ENCODE assay signal across 4 worm cellular contexts in genomic region chrII:9933947-9934383, ce11.
A peak's percentile ranks its signal among the peaks of the same experiment; 100 is the strongest.
TF ChIP-seq lines count a peak whose summit lies in the region.

No protein-coding gene starts in this region.

TF ChIP-seq in whole organism, L1 larva, 84 proteins besides CTCF, POLR2A, EP300 and RAD21 (continued from another document and continues in another):
- peak in 1 of 2 experiments; percentile 1 for TF ChIP-seq lin-35 (GFP tag; optimal IDR thresholded peaks at IDR 0.05; lab: Kevin White, UChicago)
- no peak for TF ChIP-seq mdl-1 (tag; optimal IDR thresholded peaks at IDR 0.05; lab: Kevin White, UChicago)
- no peak for TF ChIP-seq sptf-1 (tag; optimal IDR thresholded peaks at IDR 0.05; lab: Kevin White, UChicago)
- peak; percentile 24 for TF ChIP-seq hlh-17 (GFP tag; optimal IDR thresholded peaks at IDR 0.05; lab: Kevin White, UChicago; ENCODE audit: borderline replicate concordance)
- TF ChIP-seq lsy-2 (tag; optimal IDR thresholded peaks at IDR 0.05; lab: Kevin White, UChicago), result no peak
- TF ChIP-seq aha-1 (tag; optimal IDR thresholded peaks at IDR 0.05; lab: Kevin White, UChicago), result no peak
- TF ChIP-seq nhr-77 (tag; optimal IDR thresholded peaks at IDR 0.05; lab: Kevin White, UChicago), result no peak
- TF ChIP-seq dpl-1 (GFP tag; optimal IDR thresholded peaks at IDR 0.05; lab: Kevin White, UChicago), result peak in 1 of 3 experiments; percentile 4
- no peak for TF ChIP-seq blmp-1 (tag; optimal IDR thresholded peaks at IDR 0.05; lab: Kevin White, UChicago)
- TF ChIP-seq sup-37 (GFP tag; optimal IDR thresholded peaks at IDR 0.05; lab: Kevin White, UChicago), result no peak
- no peak for TF ChIP-seq pax-3 (tag; optimal IDR thresholded peaks at IDR 0.05; lab: Kevin White, UChicago)
- TF ChIP-seq unc-30 (tag; optimal IDR thresholded peaks at IDR 0.05; lab: Kevin White, UChicago), result no peak
- no peak for TF ChIP-seq unc-86 (tag; optimal IDR thresholded peaks at IDR 0.05; lab: Kevin White, UChicago)
- TF ChIP-seq fkh-8 (tag; optimal IDR thresholded peaks at IDR 0.05; lab: Kevin White, UChicago), result no peak
- TF ChIP-seq ets-5 (GFP tag; IDR thresholded peaks at IDR 0.05; lab: Robert Waterston, UW), result no peak
- no peak for TF ChIP-seq mab-9 (GFP tag; IDR thresholded peaks at IDR 0.05; lab: Robert Waterston, UW)
- TF ChIP-seq fkh-4 (tag; optimal IDR thresholded peaks at IDR 0.05; lab: Kevin White, UChicago; ENCODE audit: borderline replicate concordance), result no peak
- no peak for TF ChIP-seq hpl-2 (GFP tag; optimal IDR thresholded peaks at IDR 0.05; lab: Kevin White, UChicago)
- no peak for TF ChIP-seq pqm-1 (tag; optimal IDR thresholded peaks at IDR 0.05; lab: Kevin White, UChicago)
- no peak for TF ChIP-seq ceh-8 (GFP tag; optimal IDR thresholded peaks at IDR 0.05; lab: Kevin White, UChicago)
- peak; percentile 54 for TF ChIP-seq rnt-1 (tag; optimal IDR thresholded peaks at IDR 0.05; lab: Kevin White, UChicago)
- TF ChIP-seq fkh-10 (GFP tag; optimal IDR thresholded peaks at IDR 0.05; lab: Kevin White, UChicago), result no peak
- TF ChIP-seq nhr-84 (tag; optimal IDR thresholded peaks at IDR 0.05; lab: Kevin White, UChicago), result no peak
- peak; percentile 48 for TF ChIP-seq nhr-47 (tag; optimal IDR thresholded peaks at IDR 0.05; lab: Kevin White, UChicago)
- TF ChIP-seq C16A3.4 (tag; optimal IDR thresholded peaks at IDR 0.05; lab: Kevin White, UChicago), result no peak
- no peak; the same call in none of the 2 replicates for TF ChIP-seq nhr-19 (GFP tag; conservative IDR thresholded peaks at IDR 0.05; lab: Robert Waterston, UW)
- no peak for TF ChIP-seq nhr-76 (tag; optimal IDR thresholded peaks at IDR 0.05; lab: Kevin White, UChicago)
- no peak for TF ChIP-seq lir-3 (tag; optimal IDR thresholded peaks at IDR 0.05; lab: Kevin White, UChicago; ENCODE audit: poor library complexity)
- no peak for TF ChIP-seq unc-98 (GFP tag; IDR thresholded peaks at IDR 0.05; lab: Robert Waterston, UW)
- TF ChIP-seq nhr-85 (tag; lab: Kevin White, UChicago), result peak; percentile 74
- no peak for TF ChIP-seq zip-4 (GFP tag; optimal IDR thresholded peaks at IDR 0.05; lab: Kevin White, UChicago)
- peak; percentile 59 for TF ChIP-seq aly-2 (tag; optimal IDR thresholded peaks at IDR 0.05; lab: Kevin White, UChicago)
- TF ChIP-seq nhr-71 (tag; optimal IDR thresholded peaks at IDR 0.05; lab: Kevin White, UChicago), result peak; percentile 42
- TF ChIP-seq lin-13 (GFP tag; optimal IDR thresholded peaks at IDR 0.05; lab: Kevin White, UChicago), result no peak

TF ChIP-seq in whole organism, L3 larva, 47 proteins besides CTCF, POLR2A, EP300 and RAD21 (continued from another document):
- no peak for TF ChIP-seq ceh-9 (tag; optimal IDR thresholded peaks at IDR 0.05; lab: Kevin White, UChicago)
- TF ChIP-seq nhr-77 (tag; optimal IDR thresholded peaks at IDR 0.05; lab: Kevin White, UChicago), result no peak

TF ChIP-seq in whole organism, L4 larva, 104 proteins besides CTCF, POLR2A, EP300 and RAD21 (continued from another document and continues in another):
- TF ChIP-seq F10B5.3 (tag; optimal IDR thresholded peaks at IDR 0.05; lab: Kevin White, UChicago) (no peak), saeg-2 (GFP tag; IDR thresholded peaks at IDR 0.05; lab: Robert Waterston, UW) (0 out of 2 replicates have a peak, but pooled peaks have one; percentile 15), ceh-28 (tag; optimal IDR thresholded peaks at IDR 0.05; lab: Kevin White, UChicago) (no peak), fkh-10 (GFP tag; optimal IDR thresholded peaks at IDR 0.05; lab: Kevin White, UChicago) (no peak), ama-1 (optimal IDR thresholded peaks at IDR 0.05; lab: Kevin White, UChicago) (peak; percentile 78), unc-130 (GFP tag; optimal IDR thresholded peaks at IDR 0.05; lab: Kevin White, UChicago) (no peak), T20F7.1 (GFP tag; optimal IDR thresholded peaks at IDR 0.05; lab: Kevin White, UChicago) (no peak), zfp-3 (GFP tag; conservative IDR thresholded peaks at IDR 0.05; lab: Robert Waterston, UW) (peak; percentile 67), zfp-2 (tag; optimal IDR thresholded peaks at IDR 0.05; lab: Kevin White, UChicago) (no peak), madf-5 (GFP tag; IDR thresholded peaks at IDR 0.05; lab: Robert Waterston, UW) (no peak), pha-4 (GFP tag; IDR thresholded peaks at IDR 0.05; lab: Robert Waterston, UW) (0 out of 2 replicates have a peak, but pooled peaks have one; percentile 29), pha-4 (tag; optimal IDR thresholded peaks at IDR 0.05; lab: Kevin White, UChicago) (no peak), sdz-12 (GFP tag; optimal IDR thresholded peaks at IDR 0.05; lab: Kevin White, UChicago) (no peak), nhr-77 (tag; optimal IDR thresholded peaks at IDR 0.05; lab: Kevin White, UChicago) (no peak), egl-27 (tag; optimal IDR thresholded peaks at IDR 0.05; lab: Kevin White, UChicago) (no peak), ceh-20 (GFP tag; IDR thresholded peaks at IDR 0.05; lab: Robert Waterston, UW) (0 out of 2 replicates have a peak, but pooled peaks have one; percentile 8), R02D3.7 (tag; optimal IDR thresholded peaks at IDR 0.05; lab: Kevin White, UChicago) (no peak), mep-1 (tag; optimal IDR thresholded peaks at IDR 0.05; lab: Kevin White, UChicago) (peak; percentile 71), nhr-76 (tag; optimal IDR thresholded peaks at IDR 0.05; lab: Kevin White, UChicago) (no peak), Y75B8A.6 (GFP tag; IDR thresholded peaks at IDR 0.05; lab: Robert Waterston, UW) (peak; percentile 66; the same call in 1 of the 2 replicates), jun-1 (tag; optimal IDR thresholded peaks at IDR 0.05; lab: Kevin White, UChicago) (no peak), nhr-11 (tag; optimal IDR thresholded peaks at IDR 0.05; lab: Kevin White, UChicago) (no peak), zag-1 (tag; optimal IDR thresholded peaks at IDR 0.05; lab: Kevin White, UChicago) (no peak), dmd-6 (GFP tag; IDR thresholded peaks at IDR 0.05; lab: Robert Waterston, UW) (no peak), nhr-28 (tag; optimal IDR thresholded peaks at IDR 0.05; lab: Kevin White, UChicago) (no peak), lin-15B (tag; optimal IDR thresholded peaks at IDR 0.05; lab: Kevin White, UChicago) (no peak), madf-9 (GFP tag; conservative IDR thresholded peaks at IDR 0.05; lab: Robert Waterston, UW) (no peak), daf-16 (GFP tag; optimal IDR thresholded peaks at IDR 0.05; lab: Kevin White, UChicago) (peak in 1 of 2 experiments; percentile 65), daf-16 (tag; optimal IDR thresholded peaks at IDR 0.05; lab: Kevin White, UChicago) (peak; percentile 50), php-3 (GFP tag; IDR thresholded peaks at IDR 0.05; lab: Robert Waterston, UW) (no peak), set-16 (GFP tag; IDR thresholded peaks at IDR 0.05; lab: Robert Waterston, UW) (no peak), nhr-41 (GFP tag; IDR thresholded peaks at IDR 0.05; lab: Robert Waterston, UW) (no peak), lin-29 (GFP tag; IDR thresholded peaks at IDR 0.05; lab: Robert Waterston, UW) (no peak), rbr-2 (tag; optimal IDR thresholded peaks at IDR 0.05; lab: Kevin White, UChicago) (no peak), daf-12 (tag; optimal IDR thresholded peaks at IDR 0.05; lab: Kevin White, UChicago) (no peak), zip-2 (tag; optimal IDR thresholded peaks at IDR 0.05; lab: Kevin White, UChicago) (no peak), ztf-7 (tag; optimal IDR thresholded peaks at IDR 0.05; lab: Kevin White, UChicago) (no peak), nhr-237 (tag; optimal IDR thresholded peaks at IDR 0.05; lab: Kevin White, UChicago) (no peak), dmd-9 (GFP tag; IDR thresholded peaks at IDR 0.05; lab: Robert Waterston, UW) (no peak), F44E2.7 (GFP tag; IDR thresholded peaks at IDR 0.05; lab: Robert Waterston, UW) (no peak), daf-19 (GFP tag; conservative IDR thresholded peaks at IDR 0.05; lab: Robert Waterston, UW) (no peak), mdt-29 (GFP tag; IDR thresholded peaks at IDR 0.05; lab: Robert Waterston, UW) (peak; percentile 30; the same call in 1 of the 2 replicates), ces-1 (GFP tag; optimal IDR thresholded peaks at IDR 0.05; lab: Kevin White, UChicago) (no peak), ceh-82 (tag; optimal IDR thresholded peaks at IDR 0.05; lab: Kevin White, UChicago) (no peak), hlh-11 (tag; optimal IDR thresholded peaks at IDR 0.05; lab: Kevin White, UChicago) (peak; percentile 27), lsy-2 (tag; optimal IDR thresholded peaks at IDR 0.05; lab: Kevin White, UChicago) (peak in 1 of 2 experiments; percentile 11), duxl-1 (tag; optimal IDR thresholded peaks at IDR 0.05; lab: Kevin White, UChicago; ENCODE audit: poor library complexity) (peak; percentile 58), hif-1 (tag; optimal IDR thresholded peaks at IDR 0.05; lab: Kevin White, UChicago) (no peak), lim-7 (GFP tag; IDR thresholded peaks at IDR 0.05; lab: Robert Waterston, UW) (no peak), ZK337.2 (GFP tag; IDR thresholded peaks at IDR 0.05; lab: Robert Waterston, UW) (no peak), unc-62 (GFP tag; optimal IDR thresholded peaks at IDR 0.05 in 1 of 2; lab: Kevin White, UChicago) (no peak), unc-62 (tag; optimal IDR thresholded peaks at IDR 0.05; lab: Kevin White, UChicago) (no peak)

TF ChIP-seq in whole organism, young adult, 124 proteins besides CTCF, POLR2A, EP300 and RAD21 (continued from another document and continues in another):
- no peak for TF ChIP-seq F33H1.4 (GFP tag; IDR thresholded peaks at IDR 0.05; lab: Robert Waterston, UW)
- no peak for TF ChIP-seq F37B4.10 (GFP tag; IDR thresholded peaks at IDR 0.05; lab: Robert Waterston, UW)
- TF ChIP-seq dpff-1 (tag; optimal IDR thresholded peaks at IDR 0.05; lab: Kevin White, UChicago), result peak; percentile 72
- TF ChIP-seq attf-3 (GFP tag; conservative IDR thresholded peaks at IDR 0.05; lab: Robert Waterston, UW), result no peak
- no peak for TF ChIP-seq ztf-18 (tag; optimal IDR thresholded peaks at IDR 0.05; lab: Kevin White, UChicago)
- no peak for TF ChIP-seq somi-1 (GFP tag; optimal IDR thresholded peaks at IDR 0.05; lab: Kevin White, UChicago)
- TF ChIP-seq rcor-1 (GFP tag; IDR thresholded peaks at IDR 0.05; lab: Robert Waterston, UW), result no peak
- TF ChIP-seq madf-8 (GFP tag; conservative IDR thresholded peaks at IDR 0.05; lab: Robert Waterston, UW), result no peak
- TF ChIP-seq F57A8.1 (GFP tag; optimal IDR thresholded peaks at IDR 0.05; lab: Kevin White, UChicago), result no peak
- no peak for TF ChIP-seq lsl-1 (GFP tag; optimal IDR thresholded peaks at IDR 0.05; lab: Kevin White, UChicago)
- peak; percentile 65 for TF ChIP-seq ama-1 (optimal IDR thresholded peaks at IDR 0.05; lab: Kevin White, UChicago)
- TF ChIP-seq ama-1 (GFP tag; optimal IDR thresholded peaks at IDR 0.05; lab: Kevin White, UChicago), result no peak
- no peak for TF ChIP-seq snpc-1.3 (tag; optimal IDR thresholded peaks at IDR 0.05; lab: Kevin White, UChicago; ENCODE audit: insufficient read depth)
- no peak for TF ChIP-seq attf-5 (GFP tag; optimal IDR thresholded peaks at IDR 0.05; lab: Kevin White, UChicago)
- no peak for TF ChIP-seq athp-1 (tag; optimal IDR thresholded peaks at IDR 0.05; lab: Kevin White, UChicago)
- TF ChIP-seq mes-4 (tag; optimal IDR thresholded peaks at IDR 0.05; lab: Kevin White, UChicago), result no peak
- TF ChIP-seq egl-18 (GFP tag; IDR thresholded peaks at IDR 0.05; lab: Robert Waterston, UW), result no peak
- TF ChIP-seq F39B2.1 (GFP tag; IDR thresholded peaks at IDR 0.05; lab: Robert Waterston, UW), result no peak
- no peak for TF ChIP-seq K11D2.4 (GFP tag; IDR thresholded peaks at IDR 0.05; lab: Robert Waterston, UW)
- no peak for TF ChIP-seq hmg-1.2 (GFP tag; IDR thresholded peaks at IDR 0.05; lab: Robert Waterston, UW)
- no peak for TF ChIP-seq xnd-1 (tag; optimal IDR thresholded peaks at IDR 0.05; lab: Kevin White, UChicago)
- no peak for TF ChIP-seq madf-3 (GFP tag; IDR thresholded peaks at IDR 0.05; lab: Robert Waterston, UW)
- no peak for TF ChIP-seq sptf-2 (GFP tag; optimal IDR thresholded peaks at IDR 0.05; lab: Kevin White, UChicago)
- no peak for TF ChIP-seq ceh-27 (GFP tag; optimal IDR thresholded peaks at IDR 0.05; lab: Kevin White, UChicago)
- TF ChIP-seq nhr-179 (tag; optimal IDR thresholded peaks at IDR 0.05; lab: Kevin White, UChicago), result no peak
- TF ChIP-seq repo-1 (tag; optimal IDR thresholded peaks at IDR 0.05; lab: Kevin White, UChicago), result peak; percentile 90
- no peak for TF ChIP-seq efl-1 (GFP tag; optimal IDR thresholded peaks at IDR 0.05; lab: Kevin White, UChicago)
- no peak for TF ChIP-seq dox-1 (GFP tag; IDR thresholded peaks at IDR 0.05; lab: Robert Waterston, UW)
- TF ChIP-seq ztf-6 (GFP tag; IDR thresholded peaks at IDR 0.05; lab: Robert Waterston, UW), result no peak
- peak; percentile 41 for TF ChIP-seq nhr-90 (tag; optimal IDR thresholded peaks at IDR 0.05; lab: Kevin White, UChicago)
- TF ChIP-seq lin-54 (GFP tag; optimal IDR thresholded peaks at IDR 0.05; lab: Kevin White, UChicago), result no peak
- TF ChIP-seq snpc-4 (GFP tag; optimal IDR thresholded peaks at IDR 0.05; lab: Kevin White, UChicago), result no peak
- peak in 1 of 4 experiments; percentile 3 for TF ChIP-seq snpc-4 (tag; optimal IDR thresholded peaks at IDR 0.05; lab: Kevin White, UChicago)
- no peak for TF ChIP-seq T26A5.8 (tag; optimal IDR thresholded peaks at IDR 0.05; lab: Kevin White, UChicago)
- no peak for TF ChIP-seq F49E8.2 (tag; optimal IDR thresholded peaks at IDR 0.05; lab: Kevin White, UChicago; ENCODE audit: insufficient read depth)
- TF ChIP-seq nfya-1 (tag; optimal IDR thresholded peaks at IDR 0.05; lab: Kevin White, UChicago; ENCODE audit: borderline replicate concordance, insufficient read depth), result no peak
- peak; percentile 51 for TF ChIP-seq madf-10 (tag; optimal IDR thresholded peaks at IDR 0.05; lab: Kevin White, UChicago)
- peak; percentile 59 for TF ChIP-seq ZK185.1 (tag; optimal IDR thresholded peaks at IDR 0.05; lab: Kevin White, UChicago; ENCODE audit: poor library complexity, severe bottlenecking)
- no peak for TF ChIP-seq lag-1 (GFP tag; IDR thresholded peaks at IDR 0.05; lab: Robert Waterston, UW)
- TF ChIP-seq mel-28 (tag; optimal IDR thresholded peaks at IDR 0.05; lab: Kevin White, UChicago; ENCODE audit: borderline replicate concordance), result no peak
- 0 out of 2 replicates have a peak, but pooled peaks have one; percentile 22 for TF ChIP-seq B0336.3 (GFP tag; IDR thresholded peaks at IDR 0.05; lab: Robert Waterston, UW)
- no peak for TF ChIP-seq F55B11.4 (tag; optimal IDR thresholded peaks at IDR 0.05; lab: Kevin White, UChicago; ENCODE audit: borderline replicate concordance, insufficient read depth)
- TF ChIP-seq hsf-1 (GFP tag; IDR thresholded peaks at IDR 0.05; lab: Robert Waterston, UW), result 0 out of 2 replicates have a peak, but pooled peaks have one; percentile 20
- TF ChIP-seq sea-2 (GFP tag; IDR thresholded peaks at IDR 0.05; lab: Robert Waterston, UW), result no peak
- no peak for TF ChIP-seq ekl-4 (GFP tag; IDR thresholded peaks at IDR 0.05; lab: Robert Waterston, UW)
- no peak for TF ChIP-seq sdz-38 (tag; optimal IDR thresholded peaks at IDR 0.05; lab: Kevin White, UChicago)
- no peak for TF ChIP-seq egrh-3 (GFP tag; IDR thresholded peaks at IDR 0.05; lab: Robert Waterston, UW)
- TF ChIP-seq mcd-1 (GFP tag; IDR thresholded peaks at IDR 0.05; lab: Robert Waterston, UW), result no peak
- TF ChIP-seq nfyb-1 (GFP tag; IDR thresholded peaks at IDR 0.05; lab: Robert Waterston, UW), result no peak; the same call in none of the 2 replicates
- TF ChIP-seq F10E7.11 (tag; optimal IDR thresholded peaks at IDR 0.05; lab: Kevin White, UChicago), result no peak
- no peak for TF ChIP-seq lsy-27 (tag; optimal IDR thresholded peaks at IDR 0.05; lab: Kevin White, UChicago; ENCODE audit: borderline replicate concordance, insufficient read depth)
- peak; percentile 14 for TF ChIP-seq ztf-26 (tag; optimal IDR thresholded peaks at IDR 0.05; lab: Kevin White, UChicago)
- no peak for TF ChIP-seq snpc-1.1 (tag; optimal IDR thresholded peaks at IDR 0.05; lab: Kevin White, UChicago; ENCODE audit: insufficient read depth)
- no peak for TF ChIP-seq fkh-3 (tag; optimal IDR thresholded peaks at IDR 0.05; lab: Kevin White, UChicago)
- TF ChIP-seq pbrm-1 (GFP tag; IDR thresholded peaks at IDR 0.05; lab: Robert Waterston, UW), result 0 out of 2 replicates have a peak, but pooled peaks have one; percentile 14
- TF ChIP-seq C17E4.6 (GFP tag; IDR thresholded peaks at IDR 0.05; lab: Robert Waterston, UW), result no peak
- no peak for TF ChIP-seq hlh-12 (tag; optimal IDR thresholded peaks at IDR 0.05; lab: Kevin White, UChicago)
- no peak for TF ChIP-seq hrde-1 (tag; optimal IDR thresholded peaks at IDR 0.05; lab: Kevin White, UChicago; ENCODE audit: borderline replicate concordance)
